Fruit fly (Drosophila melanogaster) whole organism, embryonic: ENCODE measurements around the gene CG10041.

ENCODE experiments used
- B-H1 ChIP-seq: fragments of 200-800 bp; sonication (Bioruptor generic); IDR thresholded peaks from 3 replicates; pipeline ENCODE4 v1.3.6; 2022; ENCODE audit warnings: missing biosample characterization, missing genetic modification characterization
- Bdp1 ChIP-seq: fragments of 200-800 bp; sonication (Bioruptor generic); optimal IDR thresholded peaks from 3 replicates; lab custom pipeline; 2016; ENCODE audit warnings: missing biosample characterization, missing genetic modification characterization
- Bteb2 ChIP-seq: fragments of 200-800 bp; sonication (Bioruptor generic); optimal IDR thresholded peaks from 2 replicates; lab custom pipeline; 2016; ENCODE audit warnings: missing biosample characterization, missing genetic modification characterization
- CG10565 ChIP-seq: fragments of 200-800 bp; sonication (Bioruptor generic); optimal IDR thresholded peaks from 3 replicates; lab custom pipeline; 2016; ENCODE audit warnings: missing biosample characterization, mild to moderate bottlenecking, missing genetic modification characterization
- CG15479 ChIP-seq: fragments of 200-800 bp; sonication (Bioruptor generic); optimal IDR thresholded peaks from 3 replicates; lab custom pipeline; 2019; ENCODE audit warnings: missing biosample characterization, mild to moderate bottlenecking, missing genetic modification characterization, moderate library complexity
- CG15696 ChIP-seq: fragments of 200-800 bp; sonication (Bioruptor generic); optimal IDR thresholded peaks from 2 replicates; lab custom pipeline; 2019; ENCODE audit warnings: missing biosample characterization, mild to moderate bottlenecking, missing genetic modification characterization, moderate library complexity
- CG1647 ChIP-seq: fragments of 200-800 bp; sonication (Bioruptor generic); optimal IDR thresholded peaks from 3 replicates; lab custom pipeline; 2016; ENCODE audit warnings: missing biosample characterization, missing genetic modification characterization
- CG17359 ChIP-seq: fragments of 200-800 bp; sonication (Bioruptor generic); optimal IDR thresholded peaks from 3 replicates; lab custom pipeline; 2018; ENCODE audit warnings: missing biosample characterization, mild to moderate bottlenecking, missing genetic modification characterization, moderate library complexity
- CG31388 ChIP-seq: fragments of 200-800 bp; sonication (Bioruptor generic); optimal IDR thresholded peaks from 2 replicates; lab custom pipeline; 2016; ENCODE audit warnings: missing biosample characterization, missing genetic modification characterization
- CG3163 ChIP-seq: fragments of 200-800 bp; sonication (Bioruptor generic); optimal IDR thresholded peaks from 3 replicates; lab custom pipeline; 2016; ENCODE audit warnings: missing biosample characterization, missing genetic modification characterization
- CG3281 ChIP-seq: fragments of 200-800 bp; sonication (Bioruptor generic); optimal IDR thresholded peaks from 3 replicates; lab custom pipeline; 2017; ENCODE audit warnings: missing biosample characterization, mild to moderate bottlenecking, missing genetic modification characterization
- CG33213 ChIP-seq: fragments of 200-800 bp; sonication (Bioruptor generic); optimal IDR thresholded peaks from 3 replicates; lab custom pipeline; 2016; ENCODE audit warnings: missing biosample characterization, missing genetic modification characterization
- CG4360 ChIP-seq: fragments of 200-800 bp; sonication (Bioruptor generic); IDR thresholded peaks from 2 replicates; pipeline ENCODE4 v1.3.6; 2022; ENCODE audit warnings: missing biosample characterization, missing genetic modification characterization
- CG43689 ChIP-seq: fragments of 200-800 bp; sonication (Bioruptor generic); IDR thresholded peaks from 2 replicates; pipeline ENCODE4 v1.3.6; 2022; ENCODE audit warnings: missing biosample characterization, missing genetic modification characterization
- CG6689 ChIP-seq: fragments of 200-800 bp; sonication (Bioruptor generic); IDR thresholded peaks from 2 replicates; pipeline ENCODE4 v1.3.6; 2022; ENCODE audit warnings: missing biosample characterization, missing genetic modification characterization
- CG6813 ChIP-seq: fragments of 200-800 bp; sonication (Bioruptor generic); optimal IDR thresholded peaks from 2 replicates; lab custom pipeline; 2017; ENCODE audit warnings: missing biosample characterization, missing genetic modification characterization, mild to moderate bottlenecking, moderate library complexity, missing genetic modification reagents
- CG7963 ChIP-seq: fragments of 200-800 bp; sonication (Bioruptor generic); IDR thresholded peaks from 3 replicates; pipeline ENCODE4 v1.3.6; 2022; ENCODE audit warnings: missing biosample characterization, missing genetic modification characterization; ENCODE audit not compliant: partially characterized antibody
- CG7987 ChIP-seq: fragments of 200-800 bp; sonication (Bioruptor generic); optimal IDR thresholded peaks from 2 replicates; lab custom pipeline; 2018; ENCODE audit warnings: missing biosample characterization, mild to moderate bottlenecking, missing genetic modification characterization, moderate library complexity
- CG8281 ChIP-seq: fragments of 200-800 bp; sonication (Bioruptor generic); optimal IDR thresholded peaks from 2 replicates; lab custom pipeline; 2018; ENCODE audit warnings: missing biosample characterization, mild to moderate bottlenecking, missing genetic modification characterization, moderate library complexity
- CG8388 ChIP-seq: fragments of 200-800 bp; sonication (Bioruptor generic); optimal IDR thresholded peaks from 2 replicates; lab custom pipeline; 2019; ENCODE audit warnings: missing biosample characterization, mild to moderate bottlenecking, missing genetic modification characterization, moderate library complexity
- D ChIP-seq, 2 experiments: fragments of 200-800 bp in 1 of 2; fragments of >200 bp in 1 of 2; sonication (Bioruptor generic) in 1 of 2; optimal IDR thresholded peaks; 2 replicates in 1 of 2; 3 replicates in 1 of 2; lab custom pipeline; 2017; ENCODE audit warnings: mild to moderate bottlenecking in 1 of 2, missing biosample characterization in 1 of 2, missing genetic modification characterization in 1 of 2, missing genetic modification reagents in 1 of 2
- ERR ChIP-seq: fragments of 200-800 bp; sonication (Bioruptor generic); optimal IDR thresholded peaks from 2 replicates; lab custom pipeline; 2016; ENCODE audit warnings: missing biosample characterization, missing genetic modification characterization
- Ets65A ChIP-seq: fragments of 200-800 bp; sonication (Bioruptor generic); peaks from one replicate; lab custom pipeline; 2016; ENCODE audit warnings: missing biosample characterization, missing genetic modification characterization
- Fer3 ChIP-seq: fragments of 200-800 bp; sonication (Bioruptor generic); optimal IDR thresholded peaks from 2 replicates; lab custom pipeline; 2018; ENCODE audit warnings: missing biosample characterization, mild to moderate bottlenecking, missing genetic modification characterization, moderate library complexity
- HLH3B ChIP-seq: fragments of 200-800 bp; sonication (Bioruptor generic); IDR thresholded peaks from 2 replicates; pipeline ENCODE4 v1.3.6; 2022; ENCODE audit warnings: missing biosample characterization, missing genetic modification characterization
- Mrtf ChIP-seq: fragments of 200-800 bp; sonication (Bioruptor generic); IDR thresholded peaks from 3 replicates; pipeline ENCODE4 v1.3.6; 2022; ENCODE audit warnings: missing biosample characterization, missing genetic modification characterization
- Oaz ChIP-seq: fragments of 200-800 bp; sonication (Bioruptor generic); IDR thresholded peaks from 2 replicates; pipeline ENCODE4 v1.3.6; 2022; ENCODE audit warnings: missing biosample characterization, missing genetic modification characterization
- Ssrp ChIP-seq: fragments of 200-800 bp; sonication (Bioruptor generic); optimal IDR thresholded peaks from 2 replicates; lab custom pipeline; 2018; ENCODE audit warnings: missing biosample characterization, mild to moderate bottlenecking, missing genetic modification characterization, moderate library complexity
- TFAM ChIP-seq: fragments of 200-800 bp; sonication (Bioruptor generic); optimal IDR thresholded peaks from 2 replicates; lab custom pipeline; 2017; ENCODE audit warnings: missing biosample characterization, missing genetic modification characterization, inconsistent platforms
- cas ChIP-seq: fragments of 200-800 bp; sonication (Bioruptor generic); IDR thresholded peaks from 2 replicates; pipeline ENCODE4 v1.3.6; 2022; ENCODE audit warnings: missing biosample characterization, missing genetic modification characterization
- chinmo ChIP-seq: fragments of 200-800 bp; sonication (Bioruptor generic); IDR thresholded peaks from 4 replicates; pipeline ENCODE4 v1.3.6; 2022; ENCODE audit warnings: missing biosample characterization, missing genetic modification characterization; ENCODE audit not compliant: partially characterized antibody
- crp ChIP-seq, 2 experiments: fragments of 200-800 bp; sonication (Bioruptor generic); optimal IDR thresholded peaks; 2 replicates in 1 of 2; 3 replicates in 1 of 2; lab custom pipeline; 2017; ENCODE audit warnings: missing biosample characterization in 2 of 2, missing genetic modification characterization in 2 of 2, mild to moderate bottlenecking in 1 of 2, moderate library complexity in 1 of 2
- da ChIP-seq: fragments of 200-800 bp; sonication (Bioruptor generic); optimal IDR thresholded peaks from 2 replicates; lab custom pipeline; 2016; ENCODE audit warnings: missing biosample characterization, missing genetic modification characterization
- dati ChIP-seq: fragments of 200-800 bp; sonication (Bioruptor generic); IDR thresholded peaks from 2 replicates; pipeline ENCODE4 v1.3.6; 2022; ENCODE audit warnings: missing biosample characterization, missing genetic modification characterization
- eve ChIP-seq, 2 experiments: fragments of >200 bp; optimal IDR thresholded peaks; 2 replicates each; lab custom pipeline; 2017; ENCODE audit warnings: missing biosample characterization in 2 of 2, missing genetic modification characterization in 2 of 2
- fd3F ChIP-seq: fragments of 200-800 bp; sonication (Bioruptor generic); optimal IDR thresholded peaks from 2 replicates; lab custom pipeline; 2018; ENCODE audit warnings: missing biosample characterization, mild to moderate bottlenecking, missing genetic modification characterization, moderate library complexity
- fd96Cb ChIP-seq: fragments of 200-800 bp; sonication (Bioruptor generic); optimal IDR thresholded peaks from 2 replicates; lab custom pipeline; 2018; ENCODE audit warnings: missing biosample characterization, mild to moderate bottlenecking, missing genetic modification characterization, moderate library complexity
- gfzf ChIP-seq: fragments of 200-800 bp; sonication (Bioruptor generic); optimal IDR thresholded peaks from 2 replicates; lab custom pipeline; 2016; ENCODE audit warnings: missing biosample characterization, mild to moderate bottlenecking, missing genetic modification characterization, moderate library complexity
- lola ChIP-seq, 3 experiments: fragments of >200 bp in 2 of 3; fragments of 200-800 bp in 1 of 3; sonication (Bioruptor generic) in 1 of 3; optimal IDR thresholded peaks; 2 replicates each; lab custom pipeline; 2017 to 2019; ENCODE audit warnings: missing biosample characterization in 3 of 3, missing genetic modification characterization in 3 of 3, mild to moderate bottlenecking in 1 of 3, moderate library complexity in 1 of 3
- nom ChIP-seq: fragments of 200-800 bp; sonication (Bioruptor generic); optimal IDR thresholded peaks from 2 replicates; lab custom pipeline; 2017; ENCODE audit warnings: missing biosample characterization, missing genetic modification characterization, mild to moderate bottlenecking, moderate library complexity, missing genetic modification reagents
- p53 ChIP-seq: fragments of 200-800 bp; sonication (Bioruptor generic); optimal IDR thresholded peaks from 2 replicates; lab custom pipeline; 2016; ENCODE audit warnings: missing biosample characterization, missing genetic modification characterization
- phol ChIP-seq: fragments of 200-800 bp; sonication (Bioruptor generic); optimal IDR thresholded peaks from 3 replicates; lab custom pipeline; 2018; ENCODE audit warnings: missing biosample characterization, mild to moderate bottlenecking, missing genetic modification characterization, moderate library complexity
- prd ChIP-seq, 3 experiments: fragments of >200 bp in 2 of 3; fragments of 200-800 bp in 1 of 3; sonication (Bioruptor generic) in 1 of 3; optimal IDR thresholded peaks in 2 of 3; IDR thresholded peaks in 1 of 3; 2 replicates in 2 of 3; 3 replicates in 1 of 3; pipeline versions ENCODE4 v1.3.6 to Lab custom; 2017 to 2022; ENCODE audit warnings: missing biosample characterization in 1 of 3, missing genetic modification characterization in 1 of 3
- ro ChIP-seq: fragments of 200-800 bp; sonication (Bioruptor generic); IDR thresholded peaks from 2 replicates; pipeline ENCODE4 v1.3.6; 2022; ENCODE audit warnings: missing biosample characterization, missing genetic modification characterization
- seq ChIP-seq: fragments of 200-800 bp; sonication (Bioruptor generic); IDR thresholded peaks from 2 replicates; pipeline ENCODE4 v1.3.6; 2022; ENCODE audit warnings: missing biosample characterization, missing genetic modification characterization
- tap ChIP-seq: fragments of 200-800 bp; optimal IDR thresholded peaks from 3 replicates; lab custom pipeline; 2019; ENCODE audit warnings: missing biosample characterization, mild to moderate bottlenecking, missing genetic modification characterization, moderate library complexity
- vnd ChIP-seq: fragments of 200-800 bp; sonication (Bioruptor generic); IDR thresholded peaks from 3 replicates; pipeline ENCODE4 v1.3.6; 2022; ENCODE audit warnings: missing biosample characterization, missing genetic modification characterization; ENCODE audit not compliant: partially characterized antibody

CG10041 gene

dm6 chr3R:12369793-12370642 is 18.1 kb upstream of the CG10041 start (continued):
- TF ChIP-seq CG7963 (GFP tag; lab: Robert Waterston, UW) (no peak), vnd (no peak), crp (GFP tag; optimal IDR thresholded peaks at IDR 0.05; lab: Kevin White, UChicago) (no peak), Bdp1 (no peak), Bteb2 (GFP tag; lab: Kevin White, UChicago) (no peak), CG6689 (no peak), D (optimal IDR thresholded peaks at IDR 0.05; lab: Kevin White, UChicago) (no peak), D (GFP tag; optimal IDR thresholded peaks at IDR 0.05; lab: Kevin White, UChicago) (no peak), CG4360 (no peak), seq (GFP tag; lab: Robert Waterston, UW) (no peak), prd (optimal IDR thresholded peaks at IDR 0.05; lab: Kevin White, UChicago) (no peak), prd (GFP tag; IDR thresholded peaks at IDR 0.05; lab: Robert Waterston, UW) (no peak), CG10565 (GFP tag; lab: Kevin White, UChicago) (no peak), CG7987 (GFP tag; lab: Kevin White, UChicago) (no peak), cas (no peak), CG3163 (no peak), CG43689 (GFP tag; lab: Robert Waterston, UW) (no peak), CG6813 (GFP tag; lab: Kevin White, UChicago) (peak; percentile 47), ro (no peak), eve (GFP tag; optimal IDR thresholded peaks at IDR 0.05; lab: Kevin White, UChicago) (peak in 1 of 2 experiments; percentile 13), Oaz (GFP tag; lab: Robert Waterston, UW) (no peak), CG8281 (tag; lab: Kevin White, UChicago) (no peak), B-H1 (no peak), Fer3 (tag; lab: Kevin White, UChicago) (no peak), CG33213 (peak; percentile 18), CG15696 (tag; lab: Kevin White, UChicago) (peak; percentile 67), da (GFP tag; lab: Kevin White, UChicago) (no peak), tap (tag; lab: Kevin White, UChicago) (no peak), CG3281 (GFP tag; lab: Kevin White, UChicago) (peak; percentile 2), nom (GFP tag; lab: Kevin White, UChicago) (no peak), HLH3B (GFP tag; lab: Robert Waterston, UW) (no peak), Ets65A (no peak), CG31388 (peak; percentile 2), CG15479 (GFP tag; lab: Kevin White, UChicago) (no peak), p53 (GFP tag; lab: Kevin White, UChicago) (no peak), phol (tag; lab: Kevin White, UChicago) (no peak)

dm6 chr3R:12369135-12369792 is 17.4 kb upstream of the CG10041 start, which contains the start of gene GstD1:
Gene GstD1, minus strand, starts transcription at chr3R:12369268.
- TF ChIP-seq prd (optimal IDR thresholded peaks at IDR 0.05; lab: Kevin White, UChicago) (no peak), prd (GFP tag; IDR thresholded peaks at IDR 0.05; lab: Robert Waterston, UW) (peak; percentile 35; the same call in 1 of the 3 replicates), CG10565 (GFP tag; lab: Kevin White, UChicago) (no peak), dati (no peak), CG1647 (GFP tag; lab: Kevin White, UChicago) (peak; percentile 36), fd3F (peak; percentile 34), chinmo (GFP tag; lab: Robert Waterston, UW) (peak; percentile 90), CG17359 (peak; percentile 8), CG8388 (GFP tag; lab: Kevin White, UChicago) (no peak), gfzf (GFP tag; lab: Kevin White, UChicago) (no peak), Ets65A (no peak), Mrtf (GFP tag; lab: Robert Waterston, UW) (no peak), lola (GFP tag; optimal IDR thresholded peaks at IDR 0.05; lab: Kevin White, UChicago) (no peak), ERR (GFP tag; lab: Kevin White, UChicago) (peak; percentile 66), fd96Cb (peak; percentile 54), Ssrp (tag; lab: Kevin White, UChicago) (no peak), TFAM (GFP tag; lab: Kevin White, UChicago) (no peak)
